Fruit fly (Drosophila melanogaster) whole organism: ENCODE data around the gene Fdh.
A peak's percentile ranks its signal among the peaks of the same experiment; 100 is the strongest.

Source experiments
- CG8478 ChIP-seq: fragments of >200 bp; optimal IDR thresholded peaks from 2 replicates; lab custom pipeline; 2018; ENCODE audit warnings: inconsistent platforms
- Dll ChIP-seq: fragments of >200 bp; optimal IDR thresholded peaks from 2 replicates; lab custom pipeline; 2017
- EcR ChIP-seq, 2 experiments: fragments of >200 bp; optimal IDR thresholded peaks; 2 replicates each; lab custom pipeline; 2017; ENCODE audit warnings: missing biosample characterization in 2 of 2, missing genetic modification characterization in 2 of 2, missing genetic modification reagents in 2 of 2
- pan ChIP-seq: fragments of >200 bp; optimal IDR thresholded peaks from 2 replicates; lab custom pipeline; 2017
- psq ChIP-seq: fragments of >200 bp; optimal IDR thresholded peaks from 2 replicates; lab custom pipeline; 2017
- usp ChIP-seq: fragments of >200 bp; optimal IDR thresholded peaks from 2 replicates; lab custom pipeline; 2017; ENCODE audit warnings: missing biosample characterization, missing genetic modification characterization, mixed read lengths

Gene Fdh

dm6 chr3R:10881824-10882559, 9.8 kb upstream of the Fdh start, which contains the start of gene Tpc1:
Tpc1 (minus strand) TSS chr3R:10882188.
- TF ChIP-seq pan (lab: Kevin White, UChicago), result no peak
- no peak for TF ChIP-seq CG8478 (lab: Kevin White, UChicago)
- TF ChIP-seq Dll (lab: Kevin White, UChicago), result peak; percentile 29

dm6 chr3R:10879219-10879618, 7.0 kb upstream of the Fdh start, which contains the start of gene CG14695:
CG14695 (minus strand) TSS chr3R:10879319.
- TF ChIP-seq Dll (lab: Kevin White, UChicago), result no peak
- no peak for TF ChIP-seq CG8478 (lab: Kevin White, UChicago)

DNA sequence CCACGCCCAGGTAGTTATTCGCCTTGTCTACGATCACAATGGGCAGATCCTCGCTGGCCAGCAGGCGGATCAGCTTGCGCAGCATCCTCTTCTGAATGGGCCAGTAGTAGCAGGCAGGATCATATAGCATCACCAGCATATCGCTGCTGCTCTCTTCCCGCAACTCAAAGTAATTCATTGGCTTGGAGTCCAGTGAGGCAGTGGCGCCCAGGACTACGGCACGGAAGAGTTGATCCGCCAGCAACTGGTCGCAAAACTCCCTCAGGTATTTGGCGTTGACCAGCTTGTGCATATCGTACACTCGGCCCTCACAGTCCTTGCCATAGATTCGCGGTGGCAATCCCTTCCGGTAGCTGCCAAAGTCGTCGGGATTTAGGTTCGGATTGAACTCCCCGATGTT, 6.4 kb upstream of the Fdh start:
- TF ChIP-seq pan (lab: Kevin White, UChicago) (no peak), Dll (lab: Kevin White, UChicago) (no peak), psq (lab: Kevin White, UChicago) (no peak), CG8478 (lab: Kevin White, UChicago) (no peak), EcR (GFP tag; optimal IDR thresholded peaks at IDR 0.05; lab: Kevin White, UChicago) (no peak), usp (no peak)

DNA sequence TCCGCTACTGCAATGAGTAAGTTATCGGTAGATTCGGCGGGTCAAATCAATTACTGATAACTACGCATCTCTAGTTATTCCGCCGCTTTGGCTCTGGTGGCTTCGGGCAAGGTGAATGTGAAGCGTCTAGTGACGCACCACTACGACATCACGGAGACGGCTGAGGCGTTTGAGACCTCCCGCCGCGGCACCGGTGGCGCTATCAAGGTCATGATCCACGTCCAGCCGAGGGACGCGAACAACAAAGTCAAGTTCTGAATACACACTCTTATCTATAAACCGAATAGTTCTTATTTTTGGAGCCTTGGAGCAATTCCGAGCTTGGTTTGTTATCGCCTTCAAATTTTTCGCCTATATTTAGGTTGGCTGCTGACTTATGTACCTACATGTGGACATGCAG, 5.6 kb upstream of the Fdh start:
- TF ChIP-seq psq (lab: Kevin White, UChicago) (no peak), EcR (GFP tag; optimal IDR thresholded peaks at IDR 0.05; lab: Kevin White, UChicago) (no peak), usp (no peak), Dll (lab: Kevin White, UChicago) (no peak), CG8478 (lab: Kevin White, UChicago) (no peak), pan (lab: Kevin White, UChicago) (no peak)

DNA sequence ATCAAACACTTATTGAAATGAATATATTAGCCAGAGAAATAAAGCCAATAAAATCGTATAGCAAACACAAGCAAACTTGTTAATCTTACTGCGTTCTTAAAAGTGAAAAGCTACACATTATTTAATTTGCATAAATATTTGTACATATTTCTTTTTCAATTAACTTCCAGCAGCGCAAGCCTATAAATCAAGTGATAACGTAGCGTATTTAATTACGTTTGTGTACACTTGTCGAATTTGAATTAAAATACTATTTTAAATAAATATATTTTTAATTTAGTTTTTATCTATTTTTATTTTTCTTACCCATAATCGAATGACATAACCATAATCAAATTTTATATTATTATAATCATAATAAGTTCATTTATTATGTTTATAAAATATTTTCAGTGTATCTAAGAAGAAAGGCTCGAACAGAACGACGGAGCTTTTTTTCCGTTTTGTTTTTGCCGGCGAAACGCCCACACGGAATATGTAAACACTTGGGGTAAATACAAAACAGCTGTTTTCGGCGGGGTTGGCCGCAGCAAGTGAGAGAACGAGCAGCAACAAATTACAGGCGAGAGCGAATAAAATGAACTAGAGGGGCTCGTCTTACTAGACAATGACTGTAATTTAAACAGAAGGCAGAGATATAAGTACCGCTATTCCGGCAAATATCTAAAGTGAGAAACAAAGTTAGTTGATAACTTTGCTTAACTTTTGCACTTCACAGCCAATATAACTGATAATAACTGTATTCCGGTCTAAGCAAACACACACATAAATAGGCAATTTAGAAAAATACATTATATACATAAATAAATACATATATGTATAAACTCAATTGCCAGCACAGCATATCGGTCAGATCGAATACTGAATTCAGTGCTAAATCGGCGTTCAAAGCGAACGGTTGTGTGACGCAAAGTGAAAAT, 3.6 kb upstream of the Fdh start, which contains the start of gene Sodh2:
TSS of gene Sodh2 (plus strand) at position 870 of the 920 bp plus-strand sequence.
- no peak for TF ChIP-seq psq (lab: Kevin White, UChicago)
- no peak for TF ChIP-seq CG8478 (lab: Kevin White, UChicago)
- no peak for TF ChIP-seq Dll (lab: Kevin White, UChicago)
- no peak for TF ChIP-seq usp
- TF ChIP-seq pan (lab: Kevin White, UChicago), result no peak
- no peak for TF ChIP-seq EcR (GFP tag; optimal IDR thresholded peaks at IDR 0.05; lab: Kevin White, UChicago)

DNA sequence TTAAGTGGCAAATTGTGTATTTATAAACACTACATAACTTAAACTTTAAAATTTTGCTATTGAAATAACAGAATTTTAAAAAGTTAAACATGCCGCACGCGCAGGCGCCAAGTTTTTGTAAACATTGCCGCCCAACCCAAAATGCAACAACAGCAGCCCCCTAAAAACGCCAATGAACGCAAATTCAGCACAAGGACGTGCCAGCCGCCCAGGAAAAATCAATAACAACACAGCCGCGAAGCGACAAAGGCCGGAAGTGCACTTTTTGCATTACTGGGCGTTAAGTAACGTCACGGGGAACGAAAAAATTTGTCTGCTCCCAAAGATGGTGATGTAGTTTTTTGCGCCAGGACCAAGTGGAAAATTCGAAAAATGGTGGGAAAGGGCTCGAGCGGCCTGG, 639 bp upstream of the Fdh start, which contains the start of gene CG4596:
TSS of gene CG4596 (plus strand) at position 219 of the 400 bp plus-strand sequence.
- TF ChIP-seq usp (no peak), EcR (GFP tag; optimal IDR thresholded peaks at IDR 0.05; lab: Kevin White, UChicago) (no peak), CG8478 (lab: Kevin White, UChicago) (no peak)

- TF ChIP-seq pan (lab: Kevin White, UChicago) (no peak), psq (lab: Kevin White, UChicago) (no peak), CG8478 (lab: Kevin White, UChicago) (no peak), usp (no peak)
Observed at dm6 chr3R:10870561-10870960, 1.6 kb downstream of the Fdh start.

DNA sequence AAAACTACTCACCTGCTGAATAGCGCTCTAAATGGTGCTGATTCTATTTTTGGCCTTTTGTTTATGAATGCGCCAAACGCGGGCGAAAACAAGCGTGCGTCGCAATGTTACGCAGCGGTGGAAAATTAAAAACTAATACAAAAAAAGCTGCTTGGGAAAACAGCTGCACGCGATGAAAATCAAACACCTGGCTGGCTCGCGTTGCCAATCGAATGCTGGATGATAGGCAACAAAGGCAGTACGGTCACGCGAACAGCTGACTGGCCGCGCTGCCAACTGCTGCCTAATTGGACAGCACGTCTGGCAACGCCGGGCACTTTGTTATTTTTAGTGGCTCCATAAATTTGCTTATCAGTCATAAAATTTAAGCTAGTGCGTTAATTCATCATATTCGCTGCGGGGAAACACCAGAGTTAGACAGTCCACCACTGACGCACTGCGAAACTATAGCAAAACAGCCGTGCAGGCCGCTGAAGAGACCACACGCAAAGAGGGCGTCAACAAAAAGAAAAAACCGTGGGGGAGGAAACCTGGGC, 3.7 kb downstream of the Fdh start, which contains the start of the genes SelR and Tsp86D:
TSS of gene SelR (minus strand) at position 216 of the 536 bp plus-strand sequence.
TSS of gene Tsp86D (plus strand) at position 282 of the 536 bp plus-strand sequence.
- TF ChIP-seq psq (lab: Kevin White, UChicago) (no peak), usp (no peak), Dll (lab: Kevin White, UChicago) (no peak), EcR (GFP tag; optimal IDR thresholded peaks at IDR 0.05; lab: Kevin White, UChicago) (no peak), CG8478 (lab: Kevin White, UChicago) (no peak), pan (lab: Kevin White, UChicago) (no peak)

DNA sequence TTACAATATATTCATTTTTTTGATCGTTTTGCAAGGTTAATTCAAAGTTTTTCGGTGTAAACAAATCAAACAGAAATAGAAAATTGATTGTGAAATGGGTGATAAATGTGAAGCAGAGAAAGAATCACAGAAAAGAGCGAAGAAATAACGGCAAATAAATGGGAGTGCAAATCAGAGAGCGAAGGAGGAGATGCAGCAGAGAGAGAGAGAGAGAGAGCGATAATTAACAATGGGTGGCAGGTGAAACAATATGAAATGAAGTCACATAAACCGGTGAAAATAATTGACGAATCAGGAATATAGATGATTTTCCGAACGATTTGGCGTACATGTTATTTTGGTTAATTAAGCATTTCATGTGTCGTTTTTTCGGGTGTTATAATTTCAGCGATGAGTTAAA, 8.2 kb downstream of the Fdh start:
- TF ChIP-seq pan (lab: Kevin White, UChicago), result no peak
- no peak for TF ChIP-seq Dll (lab: Kevin White, UChicago)
- no peak for TF ChIP-seq CG8478 (lab: Kevin White, UChicago)
- TF ChIP-seq psq (lab: Kevin White, UChicago), result no peak
- no peak for TF ChIP-seq usp
- TF ChIP-seq EcR (GFP tag; optimal IDR thresholded peaks at IDR 0.05; lab: Kevin White, UChicago), result no peak

DNA sequence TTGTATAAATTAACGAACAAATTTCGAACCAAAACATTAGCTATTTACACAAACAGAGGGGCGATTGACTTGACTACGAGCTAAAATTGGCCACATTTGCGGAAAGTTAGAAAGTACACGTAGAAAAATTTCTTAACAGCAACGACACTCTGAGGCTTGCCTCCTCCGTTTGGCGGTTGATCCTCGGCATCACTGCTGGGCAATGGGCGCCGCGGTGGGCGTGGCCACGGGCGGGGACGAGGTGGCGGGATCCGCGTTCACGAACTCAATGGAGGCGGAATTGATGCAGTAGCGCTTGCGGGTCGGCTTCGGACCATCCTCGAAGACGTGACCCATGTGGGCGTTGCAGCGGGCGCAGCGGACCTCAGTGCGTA, 8.7 kb downstream of the Fdh start:
- TF ChIP-seq pan (lab: Kevin White, UChicago) (no peak), CG8478 (lab: Kevin White, UChicago) (no peak), psq (lab: Kevin White, UChicago) (no peak), EcR (GFP tag; optimal IDR thresholded peaks at IDR 0.05; lab: Kevin White, UChicago) (no peak), usp (no peak), Dll (lab: Kevin White, UChicago) (no peak)

DNA sequence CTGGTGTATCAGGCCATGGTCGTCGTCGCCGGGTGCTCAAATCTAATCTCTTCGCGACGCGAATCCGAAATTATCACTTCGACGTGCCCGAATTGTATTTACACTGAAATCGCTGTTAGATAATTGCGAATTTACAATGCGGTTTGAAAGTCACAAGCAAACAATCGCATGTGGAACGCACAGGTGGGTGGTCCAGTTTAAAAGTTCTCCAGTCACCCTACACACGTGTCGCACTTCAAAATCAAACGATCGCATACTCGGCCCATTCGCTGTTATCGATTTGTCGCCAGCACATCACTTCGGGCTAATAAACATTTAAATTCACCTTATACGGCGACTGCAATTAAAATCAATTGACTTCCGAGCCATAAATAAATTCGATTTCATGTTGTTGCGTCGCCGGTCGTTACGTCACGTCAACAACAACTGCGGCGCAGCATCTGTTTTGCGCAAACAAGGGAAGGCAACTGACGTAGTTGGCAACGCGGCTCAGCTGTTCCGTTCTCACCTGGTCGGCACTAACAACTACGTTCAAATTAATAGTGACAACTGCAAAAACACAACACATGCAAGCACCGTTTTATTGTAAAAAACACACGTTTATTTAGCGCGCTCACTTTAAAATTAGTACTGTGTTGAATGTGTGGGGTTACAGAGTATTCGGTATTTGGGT, 9.3 kb downstream of the Fdh start, which contains the start of gene CG6574:
TSS of gene CG6574 (minus strand) at position 216 of the 673 bp plus-strand sequence.
- TF ChIP-seq EcR (GFP tag; optimal IDR thresholded peaks at IDR 0.05; lab: Kevin White, UChicago) (no peak), Dll (lab: Kevin White, UChicago) (no peak), usp (no peak), CG8478 (lab: Kevin White, UChicago) (no peak), psq (lab: Kevin White, UChicago) (no peak), pan (lab: Kevin White, UChicago) (no peak)
